Worm (Caenorhabditis elegans) whole organism, mixed stage, embryonic: ENCODE measurements around the gene Y102A5C.2.

Source experiments
- ham-2 ChIP-seq: fragments of 200-800 bp; sonication (Bioruptor generic); optimal IDR thresholded peaks from 2 replicates; lab custom pipeline; 2018; ENCODE audit warnings: mild to moderate bottlenecking, missing genetic modification characterization, missing compliant biosample characterization
- mls-2 ChIP-seq: sonication (generic microtip); optimal IDR thresholded peaks from 2 replicates; lab custom pipeline; 2016; ENCODE audit warnings: mild to moderate bottlenecking, missing genetic modification characterization, moderate library complexity, missing compliant biosample characterization
- nhr-2 ChIP-seq: fragments of 150-350 bp; optimal IDR thresholded peaks from 2 replicates; lab custom pipeline; 2014; ENCODE audit warnings: missing biosample characterization, missing genetic modification characterization
- snpc-4 ChIP-seq: fragments of 150-350 bp; optimal IDR thresholded peaks from 2 replicates; lab custom pipeline; 2014; ENCODE audit warnings: missing biosample characterization, missing genetic modification characterization

ce11 chrV:16958975-16959374, 40.4 kb downstream of the Y102A5C.2 start:
- TF ChIP-seq mls-2 (tag; lab: Kevin White, UChicago), result no peak
- no peak for TF ChIP-seq nhr-2 (tag; lab: Kevin White, UChicago)
- no peak for TF ChIP-seq snpc-4 (tag; lab: Kevin White, UChicago)
- TF ChIP-seq ham-2 (GFP tag; lab: Kevin White, UChicago), result no peak
